Worm (Caenorhabditis elegans) whole organism, young adult: ENCODE data around the gene rfc-1.
A peak's percentile ranks its signal among the peaks of the same experiment; 100 is the strongest.

Experiments
- madf-6 ChIP-seq: fragments of 200-800 bp; sonication (Bioruptor generic); IDR thresholded peaks from 2 replicates; pipeline ENCODE4 v1.3.6; 2022; ENCODE audit warnings: missing genetic modification reagents, missing genetic modification characterization, missing compliant biosample characterization
- nfya-1 ChIP-seq: sonication (generic microtip); optimal IDR thresholded peaks from 2 replicates; lab custom pipeline; 2017; ENCODE audit warnings: antibody characterized with exemption, missing compliant biosample characterization, missing genetic modification characterization, borderline replicate concordance; ENCODE audit not compliant: insufficient read depth
- rcor-1 ChIP-seq: fragments of 200-800 bp; sonication (Bioruptor generic); IDR thresholded peaks from 2 replicates; pipeline ENCODE4 v1.3.6; 2022; ENCODE audit warnings: missing genetic modification reagents, missing genetic modification characterization, missing compliant biosample characterization
- sea-2 ChIP-seq: fragments of 200-800 bp; sonication (Bioruptor generic); IDR thresholded peaks from 2 replicates; pipeline ENCODE4 v1.3.6; 2022; ENCODE audit warnings: missing genetic modification characterization, missing compliant biosample characterization
- snpc-4 ChIP-seq, 5 experiments: fragments of 150-350 bp in 1 of 5; sonication (generic microtip) in 4 of 5; optimal IDR thresholded peaks; 2 replicates each; lab custom pipeline; 2014 to 2018; ENCODE audit warnings: missing genetic modification characterization in 5 of 5, missing biosample characterization in 3 of 5, antibody characterized with exemption in 2 of 5, mild to moderate bottlenecking in 2 of 5, missing compliant biosample characterization in 2 of 5, missing genotype in 2 of 5, moderate library complexity in 2 of 5, missing genetic modification reagents in 1 of 5
- tlf-1 ChIP-seq: fragments of 200-800 bp; sonication (Bioruptor generic); optimal IDR thresholded peaks from 2 replicates; lab custom pipeline; 2018; ENCODE audit warnings: mild to moderate bottlenecking, missing genetic modification characterization, missing compliant biosample characterization
- unc-62 ChIP-seq: fragments of 150-350 bp; optimal IDR thresholded peaks from 2 replicates; lab custom pipeline; 2014; ENCODE audit warnings: missing biosample characterization, missing genetic modification reagents, missing genetic modification characterization
- ztf-28 ChIP-seq: fragments of 200-800 bp; sonication (Bioruptor generic); IDR thresholded peaks from 2 replicates; pipeline ENCODE4 v1.3.6; 2022; ENCODE audit warnings: missing genetic modification reagents, missing genetic modification characterization, missing compliant biosample characterization

DNA sequence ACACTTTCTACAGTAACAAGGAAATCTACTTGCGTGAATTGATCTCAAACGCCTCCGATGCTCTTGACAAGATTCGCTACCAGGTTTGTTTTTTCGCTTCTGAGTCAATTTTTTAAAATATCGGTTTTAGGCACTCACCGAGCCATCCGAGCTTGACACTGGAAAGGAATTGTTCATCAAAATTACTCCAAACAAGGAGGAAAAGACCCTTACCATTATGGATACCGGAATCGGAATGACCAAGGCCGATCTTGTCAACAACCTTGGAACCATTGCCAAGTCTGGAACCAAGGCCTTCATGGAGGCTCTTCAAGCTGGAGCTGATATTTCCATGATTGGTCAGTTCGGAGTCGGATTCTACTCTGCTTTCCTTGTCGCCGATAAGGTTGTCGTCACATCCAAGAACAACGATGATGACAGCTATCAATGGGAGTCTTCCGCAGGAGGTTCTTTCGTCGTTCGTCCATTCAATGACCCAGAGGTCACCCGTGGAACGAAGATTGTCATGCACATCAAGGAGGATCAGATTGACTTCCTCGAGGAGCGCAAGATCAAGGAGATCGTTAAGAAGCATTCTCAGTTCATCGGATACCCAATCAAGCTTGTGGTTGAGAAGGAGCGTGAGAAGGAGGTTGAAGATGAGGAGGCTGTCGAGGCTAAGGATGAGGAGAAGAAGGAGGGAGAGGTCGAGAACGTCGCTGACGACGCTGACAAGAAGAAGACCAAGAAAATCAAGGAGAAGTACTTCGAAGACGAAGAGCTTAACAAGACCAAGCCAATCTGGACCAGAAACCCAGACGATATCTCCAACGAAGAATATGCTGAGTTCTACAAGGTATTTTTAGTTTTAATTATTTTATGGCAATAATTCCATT, 40.7 kb upstream of the rfc-1 start:
- TF ChIP-seq sea-2 (GFP tag; lab: Robert Waterston, UW) (no peak), nfya-1 (tag; lab: Kevin White, UChicago) (no peak), unc-62 (no peak), snpc-4 (GFP tag; optimal IDR thresholded peaks at IDR 0.05; lab: Kevin White, UChicago) (no peak), snpc-4 (tag; optimal IDR thresholded peaks at IDR 0.05; lab: Kevin White, UChicago) (no peak), tlf-1 (GFP tag; lab: Kevin White, UChicago) (no peak), ztf-28 (no peak), madf-6 (GFP tag; lab: Robert Waterston, UW) (peak; percentile 19; the same call in 1 of the 2 replicates), rcor-1 (peak; percentile 10; the same call in 1 of the 2 replicates)
